Worm (Caenorhabditis elegans) whole organism, L1 larva: ENCODE measurements around the gene klp-19.
A peak's percentile ranks its signal among the peaks of the same experiment; 100 is the strongest.

Source experiments
- ets-5 ChIP-seq: fragments of 200-800 bp; sonication (Bioruptor generic); IDR thresholded peaks from 2 replicates; pipeline ENCODE4 v1.3.6; 2022; ENCODE audit warnings: missing genetic modification characterization, missing compliant biosample characterization
- irx-1 ChIP-seq: sonication (generic microtip); optimal IDR thresholded peaks from 2 replicates; lab custom pipeline; 2016; ENCODE audit warnings: missing genetic modification characterization, missing compliant biosample characterization
- ztf-4 ChIP-seq: fragments of 150-350 bp; optimal IDR thresholded peaks from 2 replicates; lab custom pipeline; 2014; ENCODE audit warnings: missing biosample characterization, missing genetic modification characterization

DNA sequence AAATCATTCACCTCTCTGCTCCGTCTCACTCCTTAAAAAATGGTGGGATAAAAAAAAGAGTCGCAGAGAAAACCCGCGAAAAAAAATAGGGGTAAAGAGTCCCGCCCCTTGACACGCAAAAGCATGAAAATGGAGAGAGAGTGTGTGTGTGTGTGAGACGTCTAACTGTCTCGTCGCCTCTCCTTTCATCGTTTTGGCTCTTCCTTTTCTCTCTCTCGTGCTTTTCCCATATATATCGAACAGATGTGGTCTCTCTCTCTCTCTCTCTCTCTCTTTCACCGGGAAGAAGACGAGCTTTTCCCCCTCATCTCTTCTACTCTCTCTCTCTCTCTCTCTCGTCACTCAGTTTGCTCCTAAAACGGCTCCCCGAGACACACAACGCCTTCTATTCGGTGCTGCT is 31.3 kb downstream of the klp-19 start:
- TF ChIP-seq ets-5 (GFP tag; lab: Robert Waterston, UW): no peak
- peak; percentile 63 for TF ChIP-seq ztf-4 (tag; lab: Kevin White, UChicago)
- TF ChIP-seq irx-1 (tag; lab: Kevin White, UChicago): peak; percentile 52
